Fruit fly (Drosophila melanogaster): ENCODE results near the gene CG6878.

CG6878 gene

DNA sequence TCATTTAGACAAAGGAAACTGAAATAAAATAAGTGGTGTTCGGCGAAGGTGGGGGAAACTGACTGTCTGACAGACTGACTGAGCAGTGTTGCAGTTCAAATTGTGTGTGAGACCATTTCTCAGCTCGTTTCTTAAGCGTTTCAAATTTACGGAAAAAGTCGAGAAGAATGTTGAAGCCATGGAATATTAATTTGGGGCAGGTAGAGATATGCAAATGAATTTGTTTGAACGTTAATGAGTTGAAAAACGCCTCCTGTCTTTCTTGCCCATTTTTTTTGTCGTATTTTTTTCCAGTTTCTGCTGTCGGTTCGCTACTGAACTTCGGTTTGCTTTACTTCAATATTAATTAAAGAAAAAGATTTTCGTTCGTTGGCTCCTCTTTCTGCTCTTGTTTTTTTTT lies 42.0 kb downstream of the CG6878 start:
- no peak for TF ChIP-seq CG17801 (GFP tag; optimal IDR thresholded peaks at IDR 0.05; ENCODE audit: partially characterized antibody)

DNA sequence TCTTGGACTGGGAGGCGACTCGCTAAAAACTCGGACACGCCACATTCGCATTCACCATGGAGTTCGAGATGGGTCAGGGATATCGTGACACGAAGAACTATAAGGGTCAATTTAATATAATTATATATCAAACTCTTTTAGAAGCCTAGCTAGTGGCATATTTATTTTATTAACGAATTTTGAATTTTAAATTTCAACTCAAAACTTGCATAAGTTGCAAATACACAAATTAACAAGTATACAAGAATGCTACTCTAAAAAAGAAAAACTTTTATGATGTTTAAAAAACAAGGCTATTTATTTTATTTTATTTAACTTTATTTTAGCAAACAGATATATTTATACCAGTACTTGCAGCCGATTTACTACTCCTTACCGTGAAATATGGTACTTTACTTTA lies 44.4 kb downstream of the CG6878 start:
- no peak for TF ChIP-seq CG17801 (GFP tag; optimal IDR thresholded peaks at IDR 0.05; ENCODE audit: partially characterized antibody)

DNA sequence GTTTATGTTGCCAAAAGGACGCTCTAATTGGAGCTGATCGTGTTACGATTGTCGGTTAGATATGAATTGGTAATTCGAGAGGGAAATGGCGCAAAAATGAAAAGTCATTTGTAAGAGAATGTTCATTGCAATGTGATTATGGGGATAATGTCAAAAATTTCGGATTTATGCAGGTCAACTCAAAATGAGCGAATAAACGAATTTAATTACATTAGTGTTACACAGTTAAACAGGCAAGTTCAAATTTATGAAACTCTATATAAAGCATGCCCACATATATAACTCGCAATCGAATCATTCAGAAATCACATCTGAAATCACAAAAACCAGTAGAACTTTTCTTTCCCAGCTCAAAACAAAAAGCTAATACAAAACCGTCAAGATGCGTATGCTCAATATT lies 45.9 kb downstream of the CG6878 start, which contains the start of gene Prx1:
Gene Prx1 (plus strand): TSS at position 301 of the 400 bp plus-strand sequence.
- no peak for TF ChIP-seq CG17801 (GFP tag; optimal IDR thresholded peaks at IDR 0.05; ENCODE audit: partially characterized antibody)

DNA sequence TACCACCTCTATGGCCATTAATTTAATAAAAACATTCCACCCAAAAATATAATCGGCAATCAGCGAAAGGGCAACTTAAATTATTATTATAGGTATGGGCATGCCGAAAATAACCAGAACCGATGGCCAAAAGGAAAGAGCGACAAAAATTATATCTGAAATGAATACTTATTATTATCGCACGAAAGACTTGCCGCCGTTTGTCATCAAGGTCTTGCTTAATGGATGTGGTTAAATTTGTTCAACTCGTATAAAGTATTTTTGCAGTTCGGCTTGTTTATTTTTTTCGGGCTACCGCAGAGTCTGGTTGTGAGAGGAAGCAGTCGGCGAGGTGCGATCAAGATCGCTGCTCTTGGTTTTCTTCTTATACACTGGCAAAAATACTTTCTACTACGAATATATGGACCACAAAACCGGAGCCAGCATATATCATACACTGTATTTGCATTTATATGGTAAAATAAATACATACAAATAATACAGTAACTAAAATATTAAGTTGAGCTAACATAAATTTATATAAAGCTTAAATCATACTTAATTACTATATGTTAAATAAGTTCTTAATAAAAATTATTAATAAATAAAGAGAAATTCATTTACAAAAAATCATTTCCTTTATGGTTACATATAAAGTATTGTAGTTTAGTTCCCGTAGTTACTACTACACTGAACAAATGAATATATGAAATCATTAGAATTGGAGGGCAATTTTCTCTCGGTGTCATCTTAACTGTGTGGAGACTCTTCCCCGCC lies 47.3 kb downstream of the CG6878 start:
- TF ChIP-seq CG17801 (GFP tag; optimal IDR thresholded peaks at IDR 0.05; ENCODE audit: partially characterized antibody), result no peak
